Worm (Caenorhabditis elegans) whole organism, late embryonic: ENCODE measurements around the gene cex-1.
A peak's percentile ranks its signal among the peaks of the same experiment; 100 is the strongest.

Experiments used
- C38D4.7 ChIP-seq: fragments of 200-800 bp; sonication (Bioruptor generic); optimal IDR thresholded peaks from 2 replicates; lab custom pipeline; 2018; ENCODE audit warnings: mild to moderate bottlenecking, missing genetic modification characterization, moderate library complexity, missing compliant biosample characterization
- F13H6.1 ChIP-seq: sonication (generic microtip); optimal IDR thresholded peaks from 2 replicates; lab custom pipeline; 2016; ENCODE audit warnings: missing genetic modification characterization, missing compliant biosample characterization
- K09A11.1 ChIP-seq: sonication (generic microtip); optimal IDR thresholded peaks from 2 replicates; lab custom pipeline; 2017; ENCODE audit warnings: antibody characterized with exemption, mild to moderate bottlenecking, missing genetic modification characterization, missing compliant biosample characterization; ENCODE audit not compliant: insufficient read depth
- ama-1 ChIP-seq: fragments of 150-350 bp; optimal IDR thresholded peaks from 2 replicates; lab custom pipeline; 2014
- ceh-14 ChIP-seq: sonication (generic microtip); optimal IDR thresholded peaks from 2 replicates; lab custom pipeline; 2016; ENCODE audit warnings: missing genotype, missing genetic modification characterization, missing compliant biosample characterization
- ceh-2 ChIP-seq: sonication (generic microtip); optimal IDR thresholded peaks from 2 replicates; lab custom pipeline; 2016; ENCODE audit warnings: missing genotype, missing genetic modification characterization, missing compliant biosample characterization
- ceh-30 ChIP-seq: fragments of 150-350 bp; optimal IDR thresholded peaks from 2 replicates; lab custom pipeline; 2014; ENCODE audit warnings: missing biosample characterization, missing genetic modification characterization
- ceh-31 ChIP-seq: sonication (generic microtip); optimal IDR thresholded peaks from 2 replicates; lab custom pipeline; 2016; ENCODE audit warnings: missing genetic modification characterization, missing compliant biosample characterization
- ceh-48 ChIP-seq: sonication (generic microtip); optimal IDR thresholded peaks from 2 replicates; lab custom pipeline; 2016; ENCODE audit warnings: missing genetic modification characterization, inconsistent platforms, missing compliant biosample characterization
- ceh-6 ChIP-seq: fragments of 200-800 bp; sonication (Bioruptor generic); optimal IDR thresholded peaks from 2 replicates; lab custom pipeline; 2018; ENCODE audit warnings: mild to moderate bottlenecking, missing genetic modification characterization, missing compliant biosample characterization
- che-1 ChIP-seq: sonication (generic microtip); optimal IDR thresholded peaks from 2 replicates; lab custom pipeline; 2016; ENCODE audit warnings: mild to moderate bottlenecking, missing genetic modification characterization, missing compliant biosample characterization
- eyg-1 ChIP-seq: sonication (generic microtip); optimal IDR thresholded peaks from 2 replicates; lab custom pipeline; 2016; ENCODE audit warnings: missing genotype, missing genetic modification characterization, missing compliant biosample characterization
- fax-1 ChIP-seq: sonication (generic microtip); optimal IDR thresholded peaks from 2 replicates; lab custom pipeline; 2016; ENCODE audit warnings: missing genotype, missing genetic modification characterization, missing compliant biosample characterization
- fkh-6 ChIP-seq: sonication (generic microtip); optimal IDR thresholded peaks from 2 replicates; lab custom pipeline; 2016; ENCODE audit warnings: missing genetic modification characterization, missing compliant biosample characterization
- gmeb-2 ChIP-seq: sonication (generic microtip); optimal IDR thresholded peaks from 2 replicates; lab custom pipeline; 2016; ENCODE audit warnings: missing genetic modification characterization, inconsistent platforms, missing compliant biosample characterization
- hlh-6 ChIP-seq: sonication (generic microtip); optimal IDR thresholded peaks from 2 replicates; lab custom pipeline; 2016; ENCODE audit warnings: missing genotype, missing genetic modification characterization, missing compliant biosample characterization
- hlh-8 ChIP-seq: sonication (generic microtip); optimal IDR thresholded peaks from 2 replicates; lab custom pipeline; 2016; ENCODE audit warnings: missing genotype, missing genetic modification characterization, missing compliant biosample characterization
- lim-6 ChIP-seq: sonication (generic microtip); optimal IDR thresholded peaks from 2 replicates; lab custom pipeline; 2016; ENCODE audit warnings: missing genetic modification characterization, missing compliant biosample characterization
- lin-11 ChIP-seq: fragments of 200-800 bp; sonication (Bioruptor generic); optimal IDR thresholded peaks from 2 replicates; lab custom pipeline; 2018; ENCODE audit warnings: mild to moderate bottlenecking, missing genetic modification characterization, missing compliant biosample characterization
- mec-3 ChIP-seq: sonication (generic microtip); optimal IDR thresholded peaks from 2 replicates; lab custom pipeline; 2016; ENCODE audit warnings: borderline replicate concordance, missing genetic modification characterization, missing compliant biosample characterization
- nfya-1 ChIP-seq: sonication (generic microtip); optimal IDR thresholded peaks from 2 replicates; lab custom pipeline; 2017; ENCODE audit warnings: missing genetic modification characterization, mild to moderate bottlenecking, missing compliant biosample characterization, antibody characterized with exemption, moderate library complexity
- nhr-232 ChIP-seq: sonication (generic microtip); optimal IDR thresholded peaks from 2 replicates; lab custom pipeline; 2016; ENCODE audit warnings: missing genetic modification characterization, missing compliant biosample characterization
- npax-4 ChIP-seq: sonication (generic microtip); optimal IDR thresholded peaks from 2 replicates; lab custom pipeline; 2016; ENCODE audit warnings: missing genetic modification characterization, missing compliant biosample characterization
- odd-2 ChIP-seq: sonication (generic microtip); optimal IDR thresholded peaks from 2 replicates; lab custom pipeline; 2017; ENCODE audit warnings: antibody characterized with exemption, mild to moderate bottlenecking, missing genetic modification characterization, missing compliant biosample characterization
- pag-3 ChIP-seq: sonication (generic microtip); optimal IDR thresholded peaks from 2 replicates; lab custom pipeline; 2016; ENCODE audit warnings: missing compliant biosample characterization, missing genetic modification characterization, borderline replicate concordance
- pat-9 ChIP-seq: fragments of 200-800 bp; sonication (Bioruptor generic); optimal IDR thresholded peaks from 2 replicates; lab custom pipeline; 2018; ENCODE audit warnings: mild to moderate bottlenecking, missing genetic modification characterization, moderate library complexity, missing compliant biosample characterization
- pha-2 ChIP-seq: sonication (generic microtip); optimal IDR thresholded peaks from 2 replicates; lab custom pipeline; 2017; ENCODE audit warnings: mild to moderate bottlenecking, missing genetic modification characterization, missing compliant biosample characterization
- pqm-1 ChIP-seq: sonication (generic microtip); optimal IDR thresholded peaks from 2 replicates; lab custom pipeline; 2016; ENCODE audit warnings: missing genetic modification characterization, missing compliant biosample characterization
- ref-2 ChIP-seq: sonication (generic microtip); optimal IDR thresholded peaks from 2 replicates; lab custom pipeline; 2016; ENCODE audit warnings: missing genetic modification characterization, missing compliant biosample characterization
- rnt-1 ChIP-seq: sonication (generic microtip); optimal IDR thresholded peaks from 2 replicates; lab custom pipeline; 2016; ENCODE audit warnings: missing genetic modification characterization, missing compliant biosample characterization
- sdc-2 ChIP-seq: sonication (generic microtip); optimal IDR thresholded peaks from 2 replicates; lab custom pipeline; 2016; ENCODE audit warnings: missing genotype, missing genetic modification characterization, missing compliant biosample characterization
- sox-2 ChIP-seq: fragments of 200-800 bp; sonication (Bioruptor generic); IDR thresholded peaks from 2 replicates; pipeline ENCODE4 v1.3.6; 2022; ENCODE audit warnings: missing genetic modification reagents, missing genetic modification characterization, missing compliant biosample characterization
- sox-4 ChIP-seq: sonication (generic microtip); optimal IDR thresholded peaks from 2 replicates; lab custom pipeline; 2017; ENCODE audit warnings: mild to moderate bottlenecking, missing genetic modification characterization, inconsistent platforms, missing compliant biosample characterization
- syd-9 ChIP-seq: sonication (generic microtip); optimal IDR thresholded peaks from 2 replicates; lab custom pipeline; 2016; ENCODE audit warnings: mild to moderate bottlenecking, missing genetic modification characterization, moderate library complexity, missing compliant biosample characterization
- tbx-2 ChIP-seq: sonication (generic microtip); optimal IDR thresholded peaks from 2 replicates; lab custom pipeline; 2016; ENCODE audit warnings: missing genetic modification characterization, missing compliant biosample characterization
- ttx-3 ChIP-seq: sonication (generic microtip); optimal IDR thresholded peaks from 2 replicates; lab custom pipeline; 2016; ENCODE audit warnings: missing genetic modification reagents, missing genetic modification characterization, missing compliant biosample characterization
- unc-42 ChIP-seq: sonication (generic microtip); optimal IDR thresholded peaks from 2 replicates; lab custom pipeline; 2016; ENCODE audit warnings: missing genotype, missing genetic modification characterization, missing compliant biosample characterization
- unc-55 ChIP-seq: sonication (generic microtip); optimal IDR thresholded peaks from 2 replicates; lab custom pipeline; 2017; ENCODE audit warnings: missing biosample characterization, missing genetic modification reagents, missing genetic modification characterization
- unc-86 ChIP-seq: sonication (generic microtip); optimal IDR thresholded peaks from 2 replicates; lab custom pipeline; 2016; ENCODE audit warnings: missing genetic modification characterization, missing compliant biosample characterization
- zip-5 ChIP-seq: sonication (generic microtip); optimal IDR thresholded peaks from 2 replicates; lab custom pipeline; 2016; ENCODE audit warnings: missing genetic modification characterization, missing compliant biosample characterization
- ztf-16 ChIP-seq: sonication (generic microtip); optimal IDR thresholded peaks from 2 replicates; lab custom pipeline; 2017; ENCODE audit warnings: missing genetic modification characterization, missing compliant biosample characterization

cex-1 gene

DNA sequence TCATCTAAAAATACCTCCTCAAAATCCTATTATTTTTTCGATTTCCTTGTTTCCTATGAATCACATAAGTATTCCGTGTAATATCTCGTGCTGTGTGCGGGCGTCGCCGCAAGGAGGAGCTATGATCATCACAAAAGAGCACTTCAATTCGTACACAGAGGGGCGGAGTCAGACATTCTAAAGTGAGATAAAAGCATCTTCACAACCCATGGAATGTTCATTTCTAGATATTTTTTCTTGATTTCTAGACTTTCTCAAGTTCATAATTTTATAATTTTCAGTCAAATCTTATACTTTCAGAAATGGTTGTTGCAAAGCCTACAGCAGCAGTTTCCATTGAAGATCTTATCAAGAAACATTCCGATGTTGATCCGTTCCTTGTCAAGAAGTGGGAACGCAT is at the start of gene cex-1:
Gene cex-1 (plus strand): TSS at position 301 of the 400 bp plus-strand sequence.
- TF ChIP-seq fkh-6 (tag; lab: Kevin White, UChicago) (no peak), sdc-2 (no peak), C38D4.7 (GFP tag; lab: Kevin White, UChicago) (no peak), pat-9 (tag; lab: Kevin White, UChicago) (no peak), syd-9 (tag; lab: Kevin White, UChicago) (no peak), sox-2 (GFP tag; lab: Robert Waterston, UW) (no peak), unc-55 (GFP tag; lab: Kevin White, UChicago) (no peak), ceh-30 (tag; lab: Kevin White, UChicago) (no peak), eyg-1 (no peak), pqm-1 (no peak), K09A11.1 (tag; lab: Kevin White, UChicago) (no peak), lin-11 (tag; lab: Kevin White, UChicago) (no peak), ceh-6 (no peak), lim-6 (tag; lab: Kevin White, UChicago) (no peak)

DNA sequence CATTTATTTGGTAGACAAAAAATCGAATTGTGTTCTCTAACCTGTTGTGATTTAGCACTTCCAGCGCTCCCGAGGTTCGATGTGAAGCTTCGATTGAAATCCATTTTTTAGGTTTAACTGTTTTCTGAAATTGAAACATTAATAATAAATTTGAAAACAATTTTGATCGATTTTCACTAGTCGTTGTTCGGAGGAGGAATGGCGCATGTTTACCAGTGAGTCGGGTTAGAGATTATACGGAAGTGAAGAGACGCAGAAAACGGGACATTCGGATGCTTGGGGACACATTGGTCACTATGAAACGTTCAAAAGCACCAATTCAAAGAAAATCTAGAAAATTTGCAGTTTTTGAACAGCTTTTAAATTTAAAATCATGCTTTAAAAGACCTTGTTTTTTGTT is 48.7 kb upstream of the cex-1 start, which contains the start of gene fbxl-3:
Gene fbxl-3 (minus strand): TSS at position 124 of the 400 bp plus-strand sequence.
- no peak for TF ChIP-seq ceh-31 (tag; lab: Kevin White, UChicago)
- TF ChIP-seq mec-3 (tag; lab: Kevin White, UChicago), result no peak
- TF ChIP-seq ama-1 (lab: Kevin White, UChicago), result no peak
- TF ChIP-seq hlh-6 (tag; lab: Kevin White, UChicago), result no peak

DNA sequence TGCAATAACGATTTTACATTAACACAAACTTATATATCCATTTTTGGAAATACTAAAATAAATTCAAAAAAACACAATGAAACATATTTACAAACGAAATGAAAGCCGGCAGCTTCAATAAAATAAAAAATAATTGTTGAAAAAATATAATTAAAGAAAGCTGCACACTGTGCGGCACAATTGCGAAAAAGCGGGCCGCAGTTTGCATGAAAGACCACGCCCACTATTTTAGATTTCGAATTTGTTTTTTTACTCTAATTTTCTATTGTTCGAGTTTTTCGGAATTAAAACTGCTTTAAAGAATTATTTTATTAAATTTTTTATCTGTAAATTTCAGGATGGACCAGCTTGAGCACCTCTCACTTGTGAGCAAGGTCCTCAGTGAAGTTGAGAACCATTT is 48.3 kb upstream of the cex-1 start, which contains the start of gene mog-5:
Gene mog-5 (plus strand): TSS at position 338 of the 400 bp plus-strand sequence.
- TF ChIP-seq F13H6.1 (tag; lab: Kevin White, UChicago) (peak; percentile 31), tbx-2 (tag; lab: Kevin White, UChicago) (peak; percentile 50), C38D4.7 (GFP tag; lab: Kevin White, UChicago) (peak; percentile 38), ref-2 (tag; lab: Kevin White, UChicago) (peak; percentile 26), odd-2 (tag; lab: Kevin White, UChicago) (peak; percentile 64), hlh-8 (tag; lab: Kevin White, UChicago) (peak; percentile 27), pag-3 (tag; lab: Kevin White, UChicago) (no peak), ceh-31 (tag; lab: Kevin White, UChicago) (peak; percentile 11), lim-6 (tag; lab: Kevin White, UChicago) (no peak), fax-1 (tag; lab: Kevin White, UChicago) (peak; percentile 14), ceh-2 (tag; lab: Kevin White, UChicago) (peak; percentile 5), zip-5 (tag; lab: Kevin White, UChicago) (peak; percentile 13), ceh-14 (peak; percentile 43), ttx-3 (tag; lab: Kevin White, UChicago) (peak; percentile 69), ceh-48 (tag; lab: Kevin White, UChicago) (no peak), rnt-1 (tag; lab: Kevin White, UChicago) (no peak), nhr-232 (peak; percentile 50), sox-2 (GFP tag; lab: Robert Waterston, UW) (no peak; the same call in 1 of the 2 replicates), lin-11 (tag; lab: Kevin White, UChicago) (peak; percentile 36), unc-86 (tag; lab: Kevin White, UChicago) (peak; percentile 26), che-1 (tag; lab: Kevin White, UChicago) (peak; percentile 21), sox-4 (tag; lab: Kevin White, UChicago) (peak; percentile 55), ztf-16 (peak; percentile 30), gmeb-2 (tag; lab: Kevin White, UChicago) (no peak), pha-2 (tag; lab: Kevin White, UChicago) (peak; percentile 32), unc-42 (tag; lab: Kevin White, UChicago) (peak; percentile 65), K09A11.1 (tag; lab: Kevin White, UChicago) (peak; percentile 82), pat-9 (tag; lab: Kevin White, UChicago) (peak; percentile 30), npax-4 (tag; lab: Kevin White, UChicago) (no peak), nfya-1 (tag; lab: Kevin White, UChicago) (peak; percentile 32)
